Fruit fly (Drosophila melanogaster): ENCODE measurements around the gene CG13599.
A peak's percentile ranks its signal among the peaks of the same experiment; 100 is the strongest.

CG13599 gene

dm6 chr3R:23939921-23940839 lies 8.7 kb downstream of the CG13599 start (continued):
- TF ChIP-seq CkIIα-i1 (GFP tag; IDR thresholded peaks at IDR 0.05) (peak; percentile 35; the same call in 1 of the 2 replicates), emc (GFP tag; optimal IDR thresholded peaks at IDR 0.05) (no peak), wek (GFP tag; optimal IDR thresholded peaks at IDR 0.05) (peak; percentile 93), org-1 (GFP tag; optimal IDR thresholded peaks at IDR 0.05) (peak; percentile 88), CG18599 (GFP tag; optimal IDR thresholded peaks at IDR 0.05) (peak; percentile 83), Hr78 (GFP tag; optimal IDR thresholded peaks at IDR 0.05) (peak in 1 of 2 experiments; percentile 59), schlank (tag; optimal IDR thresholded peaks at IDR 0.05) (peak; percentile 80), Dad (GFP tag; optimal IDR thresholded peaks at IDR 0.05) (no peak), ems (GFP tag; optimal IDR thresholded peaks at IDR 0.05) (peak; percentile 3), CG12155 (GFP tag; optimal IDR thresholded peaks at IDR 0.05) (peak; percentile 9), CG9817 (tag; optimal IDR thresholded peaks at IDR 0.05) (peak; percentile 51), row (GFP tag; IDR thresholded peaks at IDR 0.05) (no peak), CG2116 (GFP tag; optimal IDR thresholded peaks at IDR 0.05) (peak; percentile 50), CG14050 (GFP tag; IDR thresholded peaks at IDR 0.05) (peak; percentile 72; the same call in 2 of the 3 replicates), Gsc (GFP tag; IDR thresholded peaks at IDR 0.05) (no peak), Side (GFP tag; optimal IDR thresholded peaks at IDR 0.05) (peak; percentile 72), CG4360 (GFP tag; IDR thresholded peaks at IDR 0.05) (peak; percentile 77), Hr51 (GFP tag; optimal IDR thresholded peaks at IDR 0.05) (peak; percentile 39 to 40), ttk (GFP tag; IDR thresholded peaks at IDR 0.05) (no peak), Dp (GFP tag; optimal IDR thresholded peaks at IDR 0.05) (no peak), CG8478 (optimal IDR thresholded peaks at IDR 0.05) (no peak), CG18476 (GFP tag; optimal IDR thresholded peaks at IDR 0.05) (peak; percentile 85), Spps (tag; optimal IDR thresholded peaks at IDR 0.05) (peak; percentile 75), CG2712 (tag; optimal IDR thresholded peaks at IDR 0.05) (peak; percentile 73), Sry-β (GFP tag; optimal IDR thresholded peaks at IDR 0.05) (peak; percentile 64), corto (GFP tag; optimal IDR thresholded peaks at IDR 0.05) (no peak), dan (GFP tag; IDR thresholded peaks at IDR 0.05) (no peak), CG32532 (GFP tag; IDR thresholded peaks at IDR 0.05) (no peak; the same call in 1 of the 2 replicates), Bteb2 (GFP tag; optimal IDR thresholded peaks at IDR 0.05) (peak; percentile 64), danr (GFP tag; IDR thresholded peaks at IDR 0.05) (peak; percentile 76), hb (GFP tag; IDR thresholded peaks at IDR 0.05; ENCODE audit: partially characterized antibody) (no peak), Ets65A (GFP tag) (peak; percentile 71), inv (GFP tag; IDR thresholded peaks at IDR 0.05; ENCODE audit: partially characterized antibody) (no peak), nau (GFP tag; optimal IDR thresholded peaks at IDR 0.05) (peak; percentile 90), sim (GFP tag; IDR thresholded peaks at IDR 0.05) (peak; percentile 84), Taf1 (GFP tag; IDR thresholded peaks at IDR 0.05) (no peak; the same call in 1 of the 2 replicates), Pdp1 (GFP tag; optimal IDR thresholded peaks at IDR 0.05) (peak; percentile 31 to 99), CG6175 (GFP tag; IDR thresholded peaks at IDR 0.05) (no peak; the same call in 2 of the 3 replicates), unc-4 (GFP tag; IDR thresholded peaks at IDR 0.05; ENCODE audit: partially characterized antibody) (no peak), pum (GFP tag; optimal IDR thresholded peaks at IDR 0.05) (peak; percentile 47), tup (GFP tag; optimal IDR thresholded peaks at IDR 0.05) (peak; percentile 80), prd (optimal IDR thresholded peaks at IDR 0.05) (no peak), prd (GFP tag; IDR thresholded peaks at IDR 0.05) (peak; percentile 33; the same call in 2 of the 3 replicates), zfh2 (GFP tag; optimal IDR thresholded peaks at IDR 0.05) (no peak), gem (tag; optimal IDR thresholded peaks at IDR 0.05) (peak; percentile 84), dmrt11E (tag; optimal IDR thresholded peaks at IDR 0.05) (peak; percentile 87), CG13123 (GFP tag; optimal IDR thresholded peaks at IDR 0.05) (peak; percentile 81), CG10565 (GFP tag; optimal IDR thresholded peaks at IDR 0.05) (peak; percentile 30)
